In genomic region chr3R:9157841-9158600, dm6 we compare ENCODE assay signal across 5 fruit fly cellular contexts.
A peak's percentile ranks its signal among the peaks of the same experiment; 100 is the strongest.
TF ChIP-seq lines count a peak whose summit lies in the region.

No protein-coding gene starts in this region.

- TF ChIP-seq CTCF in whole organism, embryonic (GFP tag; optimal IDR thresholded peaks at IDR 0.05; lab: Kevin White, UChicago): no peak

TF ChIP-seq in whole organism, adult, 20 proteins besides CTCF, POLR2A, EP300 and RAD21:
- TF ChIP-seq toe (GFP tag; optimal IDR thresholded peaks at IDR 0.05; lab: Kevin White, UChicago): no peak
- TF ChIP-seq pad (GFP tag; optimal IDR thresholded peaks at IDR 0.05; lab: Kevin White, UChicago): peak; percentile 46
- peak; percentile 2 for TF ChIP-seq bab1 (GFP tag; optimal IDR thresholded peaks at IDR 0.05; lab: Kevin White, UChicago)
- no peak for TF ChIP-seq CG33017 (tag; optimal IDR thresholded peaks at IDR 0.05; lab: Kevin White, UChicago)
- TF ChIP-seq Hr96 (GFP tag; optimal IDR thresholded peaks at IDR 0.05; lab: Kevin White, UChicago): no peak
- no peak for TF ChIP-seq Clk (GFP tag; optimal IDR thresholded peaks at IDR 0.05; lab: Kevin White, UChicago)
- TF ChIP-seq CG7045 (GFP tag; optimal IDR thresholded peaks at IDR 0.05; lab: Kevin White, UChicago): no peak
- TF ChIP-seq tj (GFP tag; optimal IDR thresholded peaks at IDR 0.05; lab: Kevin White, UChicago): peak; percentile 29
- TF ChIP-seq cnc (optimal IDR thresholded peaks at IDR 0.05; lab: Kevin White, UChicago): no peak
- peak; percentile 6 for TF ChIP-seq CG11617 (GFP tag; optimal IDR thresholded peaks at IDR 0.05; lab: Kevin White, UChicago)
- no peak for TF ChIP-seq Mnt (GFP tag; optimal IDR thresholded peaks at IDR 0.05; lab: Kevin White, UChicago)
- TF ChIP-seq ovo (GFP tag; optimal IDR thresholded peaks at IDR 0.05; lab: Kevin White, UChicago): no peak
- peak; percentile 19 for TF ChIP-seq cic (GFP tag; optimal IDR thresholded peaks at IDR 0.05; lab: Kevin White, UChicago)
- TF ChIP-seq CG12768 (GFP tag; optimal IDR thresholded peaks at IDR 0.05; lab: Kevin White, UChicago): peak; percentile 86
- no peak for TF ChIP-seq kay (GFP tag; lab: Kevin White, UChicago; ENCODE audit: borderline replicate concordance)

TF ChIP-seq in whole organism, embryonic, 481 proteins besides CTCF, POLR2A, EP300 and RAD21 (continues in another document):
- TF ChIP-seq CG3281 (GFP tag; optimal IDR thresholded peaks at IDR 0.05; lab: Kevin White, UChicago): no peak
- no peak for TF ChIP-seq Hr39 (optimal IDR thresholded peaks at IDR 0.05; lab: Kevin White, UChicago)
- peak; percentile 33; the same call in 1 of the 2 replicates for TF ChIP-seq sob (GFP tag; IDR thresholded peaks at IDR 0.05; lab: Robert Waterston, UW)
- TF ChIP-seq tin (GFP tag; optimal IDR thresholded peaks at IDR 0.05; lab: Kevin White, UChicago): no peak
- no peak for TF ChIP-seq run (tag; optimal IDR thresholded peaks at IDR 0.05; lab: Kevin White, UChicago)
- TF ChIP-seq vvl (GFP tag; IDR thresholded peaks at IDR 0.05; lab: Robert Waterston, UW): peak; percentile 71
- TF ChIP-seq sens (GFP tag; lab: Kevin White, UChicago): peak; percentile 76
- peak; percentile 85 for TF ChIP-seq jing (GFP tag; optimal IDR thresholded peaks at IDR 0.05; lab: Kevin White, UChicago)
- peak; percentile 0 for TF ChIP-seq CG2678 (tag; optimal IDR thresholded peaks at IDR 0.05; lab: Kevin White, UChicago)
- TF ChIP-seq CG18476 (GFP tag; optimal IDR thresholded peaks at IDR 0.05; lab: Kevin White, UChicago): no peak
- no peak for TF ChIP-seq Pdp1 (GFP tag; optimal IDR thresholded peaks at IDR 0.05; lab: Kevin White, UChicago)
- TF ChIP-seq CG15479 (GFP tag; optimal IDR thresholded peaks at IDR 0.05; lab: Kevin White, UChicago): peak; percentile 23
- TF ChIP-seq Antp (GFP tag; optimal IDR thresholded peaks at IDR 0.05; lab: Kevin White, UChicago): no peak
- TF ChIP-seq CG13287 (GFP tag; IDR thresholded peaks at IDR 0.05; lab: Robert Waterston, UW; ENCODE audit: partially characterized antibody): peak; percentile 59
- TF ChIP-seq Aef1 (GFP tag; IDR thresholded peaks at IDR 0.05; lab: Robert Waterston, UW): no peak
- no peak for TF ChIP-seq CG33213 (GFP tag; optimal IDR thresholded peaks at IDR 0.05; lab: Kevin White, UChicago)
- no peak for TF ChIP-seq CG7271 (tag; optimal IDR thresholded peaks at IDR 0.05; lab: Kevin White, UChicago)
- TF ChIP-seq luna (GFP tag; optimal IDR thresholded peaks at IDR 0.05; lab: Kevin White, UChicago): no peak
- TF ChIP-seq CG8290 (GFP tag; optimal IDR thresholded peaks at IDR 0.05; lab: Kevin White, UChicago): no peak
- TF ChIP-seq CG8290 (tag; optimal IDR thresholded peaks at IDR 0.05; lab: Kevin White, UChicago): peak in 1 of 2 experiments; percentile 51

TF ChIP-seq in whole organism, prepupa, 60 proteins besides CTCF, POLR2A, EP300 and RAD21 (continues in another document):
- TF ChIP-seq CG8119 (GFP tag; IDR thresholded peaks at IDR 0.05; lab: Robert Waterston, UW): peak; percentile 63; the same call in 2 of the 3 replicates
- no peak for TF ChIP-seq cyc (GFP tag; optimal IDR thresholded peaks at IDR 0.05; lab: Kevin White, UChicago)
- TF ChIP-seq acj6 (GFP tag; optimal IDR thresholded peaks at IDR 0.05; lab: Kevin White, UChicago): no peak
- TF ChIP-seq CG7368 (GFP tag; optimal IDR thresholded peaks at IDR 0.05; lab: Kevin White, UChicago): no peak
- TF ChIP-seq eg (GFP tag; IDR thresholded peaks at IDR 0.05; lab: Robert Waterston, UW): peak; percentile 50; the same call in 1 of the 3 replicates
- no peak for TF ChIP-seq esn (GFP tag; optimal IDR thresholded peaks at IDR 0.05; lab: Kevin White, UChicago)
- TF ChIP-seq CG1621 (tag; optimal IDR thresholded peaks at IDR 0.05; lab: Kevin White, UChicago): peak; percentile 37
- peak; percentile 6 for TF ChIP-seq CG3919 (GFP tag; optimal IDR thresholded peaks at IDR 0.05; lab: Kevin White, UChicago)
- TF ChIP-seq spab (GFP tag; optimal IDR thresholded peaks at IDR 0.05; lab: Kevin White, UChicago): no peak
- no peak for TF ChIP-seq fd59A (GFP tag; optimal IDR thresholded peaks at IDR 0.05; lab: Kevin White, UChicago)
- TF ChIP-seq CG9139 (GFP tag; optimal IDR thresholded peaks at IDR 0.05; lab: Kevin White, UChicago): peak; percentile 25
- no peak for TF ChIP-seq Lpt (GFP tag; optimal IDR thresholded peaks at IDR 0.05; lab: Kevin White, UChicago)
- TF ChIP-seq CG6276 (GFP tag; optimal IDR thresholded peaks at IDR 0.05; lab: Kevin White, UChicago): peak; percentile 11
- peak; percentile 53 for TF ChIP-seq fd85E (GFP tag; optimal IDR thresholded peaks at IDR 0.05; lab: Kevin White, UChicago)
- no peak for TF ChIP-seq Ets96B (tag; optimal IDR thresholded peaks at IDR 0.05; lab: Kevin White, UChicago)
- no peak for TF ChIP-seq vri (GFP tag; optimal IDR thresholded peaks at IDR 0.05; lab: Kevin White, UChicago)
- peak; percentile 79 for TF ChIP-seq Eip78C (GFP tag; lab: Kevin White, UChicago)
- no peak for TF ChIP-seq pdm3 (GFP tag; optimal IDR thresholded peaks at IDR 0.05; lab: Kevin White, UChicago)
- peak; percentile 28 for TF ChIP-seq CG16779 (tag; optimal IDR thresholded peaks at IDR 0.05; lab: Kevin White, UChicago)
- peak; percentile 52 for TF ChIP-seq fkh (GFP tag; optimal IDR thresholded peaks at IDR 0.05; lab: Kevin White, UChicago)
- TF ChIP-seq Sox15 (GFP tag; optimal IDR thresholded peaks at IDR 0.05; lab: Kevin White, UChicago): no peak

TF ChIP-seq in whole organism, pupa, 21 proteins besides CTCF, POLR2A, EP300 and RAD21:
- peak; percentile 15 for TF ChIP-seq Pif1A (GFP tag; optimal IDR thresholded peaks at IDR 0.05; lab: Kevin White, UChicago)
- TF ChIP-seq CG32121 (GFP tag; IDR thresholded peaks at IDR 0.05; lab: Robert Waterston, UW): 0 out of 2 replicates have a peak, but pooled peaks have one; percentile 30
- TF ChIP-seq CG15710 (tag; optimal IDR thresholded peaks at IDR 0.05; lab: Kevin White, UChicago): no peak
- TF ChIP-seq D1 (tag; optimal IDR thresholded peaks at IDR 0.05; lab: Kevin White, UChicago): no peak
- TF ChIP-seq CG4496 (GFP tag; IDR thresholded peaks at IDR 0.05; lab: Robert Waterston, UW): no peak; the same call in 2 of the 3 replicates
- TF ChIP-seq gl (tag; optimal IDR thresholded peaks at IDR 0.05; lab: Kevin White, UChicago): peak; percentile 32
- TF ChIP-seq CG34367 (tag; optimal IDR thresholded peaks at IDR 0.05; lab: Kevin White, UChicago): no peak
- TF ChIP-seq CG14655 (GFP tag; optimal IDR thresholded peaks at IDR 0.05; lab: Kevin White, UChicago): peak; percentile 10
- no peak for TF ChIP-seq CG10348 (GFP tag; IDR thresholded peaks at IDR 0.05; lab: Robert Waterston, UW)
- peak; percentile 93 for TF ChIP-seq CG12605 (GFP tag; IDR thresholded peaks at IDR 0.05; lab: Robert Waterston, UW)
- TF ChIP-seq rn (GFP tag; IDR thresholded peaks at IDR 0.05; lab: Robert Waterston, UW): no peak
- no peak for TF ChIP-seq CG9948 (tag; optimal IDR thresholded peaks at IDR 0.05; lab: Kevin White, UChicago)
- peak; percentile 47; the same call in 1 of the 2 replicates for TF ChIP-seq Ets98B (GFP tag; IDR thresholded peaks at IDR 0.05; lab: Robert Waterston, UW)
- TF ChIP-seq EcR (GFP tag; optimal IDR thresholded peaks at IDR 0.05; lab: Kevin White, UChicago): peak; percentile 61
- TF ChIP-seq Pif1B (GFP tag; optimal IDR thresholded peaks at IDR 0.05; lab: Kevin White, UChicago): peak; percentile 62
TF ChIP-seq in whole organism, pupa: peak in this region for 8.

TF ChIP-seq in whole organism, wandering third instar larva, 38 proteins besides CTCF, POLR2A, EP300 and RAD21:
- peak; percentile 11 for TF ChIP-seq jim (GFP tag; optimal IDR thresholded peaks at IDR 0.05; lab: Kevin White, UChicago)
- peak; percentile 39 for TF ChIP-seq Dif (GFP tag; optimal IDR thresholded peaks at IDR 0.05; lab: Kevin White, UChicago; ENCODE audit: partially characterized antibody)
- TF ChIP-seq Abd-B (GFP tag; optimal IDR thresholded peaks at IDR 0.05; lab: Kevin White, UChicago): no peak
- peak; percentile 16 to 21 for TF ChIP-seq dl (GFP tag; optimal IDR thresholded peaks at IDR 0.05; lab: Kevin White, UChicago; ENCODE audit: insufficient read depth in 1 of 2, partially characterized antibody in 2 of 2)
